Fruit fly (Drosophila melanogaster) whole organism, embryonic: ENCODE data around the gene CG33325.
A peak's percentile ranks its signal among the peaks of the same experiment; 100 is the strongest.

Experiments
- CG10462 ChIP-seq: fragments of 200-800 bp; sonication (Bioruptor generic); optimal IDR thresholded peaks from 2 replicates; lab custom pipeline; 2016; ENCODE audit warnings: missing biosample characterization, missing genetic modification characterization
- CG11560 ChIP-seq: fragments of 200-800 bp; sonication (Bioruptor generic); IDR thresholded peaks from 3 replicates; pipeline ENCODE4 v1.3.6; 2022; ENCODE audit warnings: missing biosample characterization, missing genetic modification characterization
- CG12155 ChIP-seq: fragments of 200-800 bp; sonication (Bioruptor generic); optimal IDR thresholded peaks from 3 replicates; lab custom pipeline; 2016; ENCODE audit warnings: missing biosample characterization, missing genetic modification characterization
- CG12219 ChIP-seq: fragments of 200-800 bp; sonication (Bioruptor generic); optimal IDR thresholded peaks from 3 replicates; lab custom pipeline; 2018; ENCODE audit warnings: missing biosample characterization, mild to moderate bottlenecking, missing genetic modification characterization
- CG12659 ChIP-seq: fragments of 200-800 bp; sonication (Bioruptor generic); optimal IDR thresholded peaks from 3 replicates; lab custom pipeline; 2017; ENCODE audit warnings: mild to moderate bottlenecking, missing biosample characterization, missing genetic modification reagents, missing genetic modification characterization
- CG13296 ChIP-seq: fragments of 200-800 bp; sonication (Bioruptor generic); optimal IDR thresholded peaks from 3 replicates; lab custom pipeline; 2018; ENCODE audit warnings: missing biosample characterization, mild to moderate bottlenecking, missing genetic modification characterization
- CG13424 ChIP-seq: fragments of 200-800 bp; sonication (Bioruptor generic); optimal IDR thresholded peaks from 2 replicates; lab custom pipeline; 2019; ENCODE audit warnings: missing biosample characterization, mild to moderate bottlenecking, missing genetic modification characterization, moderate library complexity
- CG14050 ChIP-seq: fragments of 200-800 bp; sonication (Bioruptor generic); IDR thresholded peaks from 3 replicates; pipeline ENCODE4 v1.3.6; 2022; ENCODE audit warnings: missing biosample characterization, missing genetic modification characterization
- CG15696 ChIP-seq: fragments of 200-800 bp; sonication (Bioruptor generic); optimal IDR thresholded peaks from 2 replicates; lab custom pipeline; 2019; ENCODE audit warnings: missing biosample characterization, mild to moderate bottlenecking, missing genetic modification characterization, moderate library complexity
- CG1602 ChIP-seq: fragments of 200-800 bp; sonication (Bioruptor generic); optimal IDR thresholded peaks from 3 replicates; lab custom pipeline; 2016; ENCODE audit warnings: missing biosample characterization, missing genetic modification characterization
- CG17186 ChIP-seq: fragments of 200-800 bp; sonication (Bioruptor generic); optimal IDR thresholded peaks from 3 replicates; lab custom pipeline; 2017; ENCODE audit warnings: missing biosample characterization, missing genetic modification reagents, missing genetic modification characterization
- CG17912 ChIP-seq: fragments of 200-800 bp; sonication (Bioruptor generic); optimal IDR thresholded peaks from 2 replicates; lab custom pipeline; 2018; ENCODE audit warnings: missing biosample characterization, mild to moderate bottlenecking, missing genetic modification characterization
- CG18619 ChIP-seq: fragments of 200-800 bp; sonication (Bioruptor generic); optimal IDR thresholded peaks from 3 replicates; lab custom pipeline; 2017; ENCODE audit warnings: missing biosample characterization, mild to moderate bottlenecking, missing genetic modification characterization
- CG2120 ChIP-seq: fragments of 200-800 bp; sonication (Bioruptor generic); optimal IDR thresholded peaks from 3 replicates; lab custom pipeline; 2016; ENCODE audit warnings: missing biosample characterization, missing genetic modification characterization
- CG30431 ChIP-seq: fragments of 200-800 bp; sonication (Bioruptor generic); optimal IDR thresholded peaks from 2 replicates; lab custom pipeline; 2017; ENCODE audit warnings: missing biosample characterization, missing genetic modification characterization
- CG32772 ChIP-seq: fragments of 200-800 bp; sonication (Bioruptor generic); IDR thresholded peaks from 2 replicates; pipeline ENCODE4 v1.3.6; 2022; ENCODE audit warnings: missing biosample characterization, missing genetic modification characterization
- CG3847 ChIP-seq: fragments of 200-800 bp; sonication (Bioruptor generic); IDR thresholded peaks from 2 replicates; pipeline ENCODE4 v1.3.6; 2022; ENCODE audit warnings: missing biosample characterization, missing genetic modification characterization
- CG7372 ChIP-seq: fragments of 200-800 bp; sonication (Bioruptor generic); IDR thresholded peaks from 2 replicates; pipeline ENCODE4 v1.3.6; 2022; ENCODE audit warnings: missing biosample characterization, missing genetic modification characterization
- CG7745 ChIP-seq: fragments of 200-800 bp; sonication (Bioruptor generic); optimal IDR thresholded peaks from 2 replicates; lab custom pipeline; 2018; ENCODE audit warnings: missing biosample characterization, mild to moderate bottlenecking, missing genetic modification characterization, moderate library complexity
- CG8089 ChIP-seq: fragments of 200-800 bp; sonication (Bioruptor generic); optimal IDR thresholded peaks from 3 replicates; lab custom pipeline; 2016; ENCODE audit warnings: missing biosample characterization, missing genetic modification characterization
- CG8290 ChIP-seq, 3 experiments: fragments of 200-800 bp; sonication (Bioruptor generic); optimal IDR thresholded peaks; 2 replicates each; lab custom pipeline; 2016 to 2019; ENCODE audit warnings: missing biosample characterization in 3 of 3, missing genetic modification characterization in 3 of 3, mild to moderate bottlenecking in 2 of 3, moderate library complexity in 1 of 3
- Chrac-16 ChIP-seq: fragments of 200-800 bp; sonication (Bioruptor generic); optimal IDR thresholded peaks from 3 replicates; lab custom pipeline; 2016; ENCODE audit warnings: missing biosample characterization, missing genetic modification characterization
- Dek ChIP-seq: fragments of 200-800 bp; sonication (Bioruptor generic); optimal IDR thresholded peaks from 3 replicates; lab custom pipeline; 2019; ENCODE audit warnings: missing biosample characterization, mild to moderate bottlenecking, missing genetic modification characterization, moderate library complexity
- Dll ChIP-seq: fragments of 200-800 bp; sonication (Bioruptor generic); IDR thresholded peaks from 4 replicates; pipeline ENCODE4 v1.3.6; 2022; ENCODE audit warnings: missing biosample characterization, missing genetic modification characterization; ENCODE audit not compliant: partially characterized antibody
- Hey ChIP-seq: fragments of 200-800 bp; sonication (Bioruptor generic); optimal IDR thresholded peaks from 3 replicates; lab custom pipeline; 2018; ENCODE audit warnings: missing biosample characterization, mild to moderate bottlenecking, missing genetic modification characterization
- Kr ChIP-seq: fragments of 200-800 bp; sonication (Bioruptor generic); optimal IDR thresholded peaks from 2 replicates; lab custom pipeline; 2017; ENCODE audit warnings: missing biosample characterization, mild to moderate bottlenecking, missing genetic modification characterization
- MBD-R2 ChIP-seq: fragments of 200-800 bp; sonication (Bioruptor generic); IDR thresholded peaks from 2 replicates; pipeline ENCODE4 v1.3.6; 2022; ENCODE audit warnings: missing biosample characterization, missing genetic modification characterization
- Opbp ChIP-seq: fragments of 200-800 bp; sonication (Bioruptor generic); IDR thresholded peaks from 3 replicates; pipeline ENCODE4 v1.3.6; 2022; ENCODE audit warnings: missing biosample characterization, missing genetic modification characterization; ENCODE audit not compliant: partially characterized antibody
- Rfx ChIP-seq: fragments of 200-800 bp; sonication (Bioruptor generic); IDR thresholded peaks from 2 replicates; pipeline ENCODE4 v1.3.6; 2022; ENCODE audit warnings: missing biosample characterization, missing genetic modification characterization
- Six4 ChIP-seq: fragments of 200-800 bp; sonication (Bioruptor generic); optimal IDR thresholded peaks from 2 replicates; lab custom pipeline; 2016; ENCODE audit warnings: missing biosample characterization, missing genetic modification characterization
- Stat92E ChIP-seq, 3 experiments: fragments of >200 bp in 2 of 3; fragments of 200-800 bp in 1 of 3; sonication (Bioruptor generic) in 1 of 3; optimal IDR thresholded peaks; 2 replicates each; lab custom pipeline; 2017 to 2019; ENCODE audit warnings: missing biosample characterization in 3 of 3, missing genetic modification characterization in 3 of 3, mild to moderate bottlenecking in 1 of 3, moderate library complexity in 1 of 3
- YL-1 ChIP-seq: fragments of 200-800 bp; sonication (Bioruptor generic); optimal IDR thresholded peaks from 3 replicates; lab custom pipeline; 2017; ENCODE audit warnings: missing biosample characterization, mild to moderate bottlenecking, missing genetic modification characterization
- bab2 ChIP-seq: fragments of 200-800 bp; sonication (Bioruptor generic); optimal IDR thresholded peaks from 2 replicates; lab custom pipeline; 2016; ENCODE audit warnings: missing biosample characterization, missing genetic modification characterization
- bbx ChIP-seq: fragments of 200-800 bp; sonication (Bioruptor generic); IDR thresholded peaks from 2 replicates; pipeline ENCODE4 v1.3.6; 2022; ENCODE audit warnings: missing biosample characterization, missing genetic modification characterization; ENCODE audit not compliant: partially characterized antibody
- br ChIP-seq: fragments of >200 bp; optimal IDR thresholded peaks from 2 replicates; lab custom pipeline; 2017
- cato ChIP-seq: fragments of 200-800 bp; sonication (Bioruptor generic); optimal IDR thresholded peaks from 2 replicates; lab custom pipeline; 2016; ENCODE audit warnings: missing biosample characterization, missing genetic modification characterization, borderline replicate concordance
- cg ChIP-seq: fragments of 200-800 bp; sonication (Bioruptor generic); optimal IDR thresholded peaks from 3 replicates; lab custom pipeline; 2019; ENCODE audit warnings: missing biosample characterization, mild to moderate bottlenecking, missing genetic modification characterization, moderate library complexity
- eve ChIP-seq, 2 experiments: fragments of >200 bp; optimal IDR thresholded peaks; 2 replicates each; lab custom pipeline; 2017; ENCODE audit warnings: missing biosample characterization in 2 of 2, missing genetic modification characterization in 2 of 2
- fd3F ChIP-seq: fragments of 200-800 bp; sonication (Bioruptor generic); optimal IDR thresholded peaks from 2 replicates; lab custom pipeline; 2018; ENCODE audit warnings: missing biosample characterization, mild to moderate bottlenecking, missing genetic modification characterization, moderate library complexity
- gce ChIP-seq: fragments of 200-800 bp; sonication (Bioruptor generic); IDR thresholded peaks from 3 replicates; pipeline ENCODE4 v1.3.6; 2022; ENCODE audit warnings: missing biosample characterization, missing genetic modification characterization
- insv ChIP-seq, 2 experiments: fragments of 200-800 bp; sonication (Bioruptor generic); optimal IDR thresholded peaks; 3 replicates each; lab custom pipeline; 2016 to 2018; ENCODE audit warnings: missing biosample characterization in 2 of 2, missing genetic modification characterization in 2 of 2
- ken ChIP-seq: fragments of 200-800 bp; sonication (Bioruptor generic); IDR thresholded peaks from 3 replicates; pipeline ENCODE4 v1.3.6; 2022; ENCODE audit warnings: missing biosample characterization, missing genetic modification characterization
- nom ChIP-seq: fragments of 200-800 bp; sonication (Bioruptor generic); optimal IDR thresholded peaks from 2 replicates; lab custom pipeline; 2017; ENCODE audit warnings: missing biosample characterization, missing genetic modification characterization, mild to moderate bottlenecking, moderate library complexity, missing genetic modification reagents
- ranshi ChIP-seq: fragments of 200-800 bp; sonication (Bioruptor generic); IDR thresholded peaks from 2 replicates; pipeline ENCODE4 v1.3.6; 2022; ENCODE audit warnings: missing biosample characterization, missing genetic modification characterization
- row ChIP-seq: fragments of 200-800 bp; sonication (Bioruptor generic); IDR thresholded peaks from 3 replicates; pipeline ENCODE4 v1.3.6; 2022; ENCODE audit warnings: missing biosample characterization, missing genetic modification characterization
- scrt ChIP-seq: fragments of 200-800 bp; sonication (Bioruptor generic); optimal IDR thresholded peaks from 2 replicates; lab custom pipeline; 2018; ENCODE audit warnings: missing biosample characterization, mild to moderate bottlenecking, missing genetic modification characterization, moderate library complexity
- shn ChIP-seq: fragments of 200-800 bp; sonication (Bioruptor generic); optimal IDR thresholded peaks from 3 replicates; lab custom pipeline; 2016; ENCODE audit warnings: missing biosample characterization, missing genetic modification characterization
- sim ChIP-seq: fragments of 200-800 bp; sonication (Bioruptor generic); IDR thresholded peaks from 2 replicates; pipeline ENCODE4 v1.3.6; 2022; ENCODE audit warnings: missing biosample characterization, missing genetic modification characterization
- sob ChIP-seq: fragments of 200-800 bp; sonication (Bioruptor generic); IDR thresholded peaks from 2 replicates; pipeline ENCODE4 v1.3.6; 2022; ENCODE audit warnings: missing biosample characterization, missing genetic modification characterization
- tio ChIP-seq: fragments of 200-800 bp; sonication (Bioruptor generic); optimal IDR thresholded peaks from 2 replicates; lab custom pipeline; 2017; ENCODE audit warnings: missing biosample characterization, missing genetic modification characterization, inconsistent platforms

The CG33325 gene

DNA sequence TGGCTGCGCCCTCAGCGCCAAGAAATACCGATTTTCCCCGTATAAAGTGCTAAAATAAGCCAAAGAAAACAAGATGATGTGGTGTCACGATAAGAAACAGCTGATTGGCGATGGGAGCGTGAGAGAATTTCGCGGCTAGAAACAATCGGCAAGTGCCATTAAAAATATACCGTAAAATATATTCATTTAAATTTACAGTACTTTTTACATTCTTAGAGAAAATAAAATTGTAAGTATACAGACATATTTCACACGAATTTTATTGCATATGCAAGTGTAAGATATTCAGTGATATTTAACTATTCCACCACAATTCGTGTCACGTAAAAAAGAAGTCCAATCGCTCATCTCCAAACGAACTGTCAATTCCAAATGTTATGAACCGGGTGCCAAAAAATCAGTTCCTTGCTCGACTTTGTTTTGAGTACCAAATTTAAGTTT lies 3.3 kb downstream of the CG33325 start, which contains the start of the genes Unc50, CG11755 and CG8043:
Gene Unc50 (minus strand): TSS at position 54 of the 441 bp plus-strand sequence.
Gene CG11755 (plus strand): TSS at position 356 of the 441 bp plus-strand sequence.
Gene CG8043 (plus strand): TSS at position 356 of the 441 bp plus-strand sequence.
- TF ChIP-seq CG7745 (tag; lab: Kevin White, UChicago) (no peak), ken (GFP tag; lab: Robert Waterston, UW) (0 out of 3 replicates have a peak, but pooled peaks have one; percentile 32), CG8089 (peak; percentile 47), gce (GFP tag; lab: Robert Waterston, UW) (no peak), CG2120 (GFP tag; lab: Kevin White, UChicago) (peak; percentile 89), sim (GFP tag; lab: Robert Waterston, UW) (no peak), CG14050 (peak; percentile 25; the same call in 1 of the 3 replicates), CG7372 (GFP tag; lab: Robert Waterston, UW) (peak; percentile 59), CG15696 (peak; percentile 83), CG13296 (GFP tag; lab: Kevin White, UChicago) (peak; percentile 69), br (lab: Kevin White, UChicago) (no peak), Stat92E (GFP tag; optimal IDR thresholded peaks at IDR 0.05; lab: Kevin White, UChicago) (peak in 1 of 3 experiments; percentile 75), CG13424 (tag; lab: Kevin White, UChicago) (peak; percentile 84), CG12219 (peak; percentile 35), nom (GFP tag; lab: Kevin White, UChicago) (no peak), Kr (GFP tag; lab: Kevin White, UChicago) (no peak), sob (GFP tag; lab: Robert Waterston, UW) (peak; percentile 81), MBD-R2 (peak; percentile 95), Rfx (GFP tag; lab: Robert Waterston, UW) (peak; percentile 87), insv (GFP tag; optimal IDR thresholded peaks at IDR 0.05; lab: Kevin White, UChicago) (peak in 1 of 2 experiments; percentile 59), YL-1 (GFP tag; lab: Kevin White, UChicago) (peak; percentile 71), CG11560 (tag; lab: Robert Waterston, UW) (no peak), CG12659 (GFP tag; lab: Kevin White, UChicago) (peak; percentile 86), fd3F (GFP tag; lab: Kevin White, UChicago) (peak; percentile 65), CG8290 (GFP tag; optimal IDR thresholded peaks at IDR 0.05; lab: Kevin White, UChicago) (peak; percentile 64), CG8290 (tag; optimal IDR thresholded peaks at IDR 0.05; lab: Kevin White, UChicago) (peak in 1 of 2 experiments; percentile 44), CG10462 (GFP tag; lab: Kevin White, UChicago) (peak; percentile 48), shn (GFP tag; lab: Kevin White, UChicago) (peak; percentile 45), tio (GFP tag; lab: Kevin White, UChicago) (no peak), row (GFP tag; lab: Robert Waterston, UW) (peak; percentile 99), CG3847 (peak; percentile 89), cato (GFP tag; lab: Kevin White, UChicago) (peak; percentile 44), bbx (GFP tag; lab: Robert Waterston, UW) (peak; percentile 92), Dll (GFP tag; lab: Robert Waterston, UW) (peak; percentile 100), eve (GFP tag; optimal IDR thresholded peaks at IDR 0.05; lab: Kevin White, UChicago) (no peak), Hey (tag; lab: Kevin White, UChicago) (no peak), CG32772 (peak; percentile 64), CG30431 (no peak), Chrac-16 (GFP tag; lab: Kevin White, UChicago) (peak; percentile 78), CG18619 (GFP tag; lab: Kevin White, UChicago) (peak; percentile 78), cg (GFP tag; lab: Kevin White, UChicago) (no peak), CG17186 (GFP tag; lab: Kevin White, UChicago) (peak; percentile 75), CG1602 (GFP tag; lab: Kevin White, UChicago) (peak; percentile 75), CG12155 (GFP tag; lab: Kevin White, UChicago) (peak; percentile 77), scrt (GFP tag; lab: Kevin White, UChicago) (no peak), Opbp (GFP tag; lab: Robert Waterston, UW) (peak; percentile 91), CG17912 (GFP tag; lab: Kevin White, UChicago) (no peak), bab2 (GFP tag; lab: Kevin White, UChicago) (peak; percentile 57), ranshi (GFP tag; lab: Robert Waterston, UW) (peak; percentile 62; the same call in 1 of the 2 replicates), Dek (tag; lab: Kevin White, UChicago) (peak; percentile 59), Six4 (GFP tag; lab: Kevin White, UChicago) (peak; percentile 57)
